Worm (Caenorhabditis elegans): ENCODE results near the gene C01G12.5.

- TF ChIP-seq dao-5 (tag; optimal IDR thresholded peaks at IDR 0.05) (no peak), him-1 (tag; optimal IDR thresholded peaks at IDR 0.05) (no peak), W03F9.2 (tag; optimal IDR thresholded peaks at IDR 0.05) (no peak)
Observed at ce11 chrII:14592629-14593028, 5.3 kb upstream of the C01G12.5 start.

Data from whole organism, L4/young adult.